Fruit fly (Drosophila melanogaster): ENCODE measurements around the gene Frq2.

Gene Frq2

dm6 chrX:18158967-18159366 is 18.4 kb upstream of the Frq2 start:
- no peak for TF ChIP-seq usp (GFP tag; optimal IDR thresholded peaks at IDR 0.05)

dm6 chrX:18179372-18179771 is 2.0 kb downstream of the Frq2 start, which contains the start of gene Andorra:
Gene Andorra (minus strand): TSS chrX:18179472.
- TF ChIP-seq psq (optimal IDR thresholded peaks at IDR 0.05) = no peak
- TF ChIP-seq usp (GFP tag; optimal IDR thresholded peaks at IDR 0.05) = no peak
- no peak for TF ChIP-seq Dll (optimal IDR thresholded peaks at IDR 0.05)

dm6 chrX:18181152-18181551 is 3.7 kb downstream of the Frq2 start:
- no peak for TF ChIP-seq psq (optimal IDR thresholded peaks at IDR 0.05)
- TF ChIP-seq CG8478 (optimal IDR thresholded peaks at IDR 0.05) = no peak
- no peak for TF ChIP-seq pan (optimal IDR thresholded peaks at IDR 0.05)
- TF ChIP-seq usp (GFP tag; optimal IDR thresholded peaks at IDR 0.05) = no peak

dm6 chrX:18185944-18186343 is 8.5 kb downstream of the Frq2 start:
- TF ChIP-seq CG8478 (optimal IDR thresholded peaks at IDR 0.05) (no peak), EcR (GFP tag; optimal IDR thresholded peaks at IDR 0.05) (no peak), pan (optimal IDR thresholded peaks at IDR 0.05) (no peak), psq (optimal IDR thresholded peaks at IDR 0.05) (no peak), Dll (optimal IDR thresholded peaks at IDR 0.05) (no peak), usp (GFP tag; optimal IDR thresholded peaks at IDR 0.05) (no peak)

dm6 chrX:18197642-18198041 is 20.2 kb downstream of the Frq2 start:
- no peak for TF ChIP-seq Dll (optimal IDR thresholded peaks at IDR 0.05)
- TF ChIP-seq psq (optimal IDR thresholded peaks at IDR 0.05) = no peak
- TF ChIP-seq CG8478 (optimal IDR thresholded peaks at IDR 0.05) = no peak
- TF ChIP-seq usp (GFP tag; optimal IDR thresholded peaks at IDR 0.05) = no peak
- TF ChIP-seq pan (optimal IDR thresholded peaks at IDR 0.05) = no peak
- TF ChIP-seq EcR (GFP tag; optimal IDR thresholded peaks at IDR 0.05) = no peak

dm6 chrX:18205044-18205443 is 27.6 kb downstream of the Frq2 start, which contains the start of gene Hesr:
Gene Hesr (minus strand): TSS chrX:18205144.
- TF ChIP-seq Dll (optimal IDR thresholded peaks at IDR 0.05) (no peak), pan (optimal IDR thresholded peaks at IDR 0.05) (no peak), usp (GFP tag; optimal IDR thresholded peaks at IDR 0.05) (no peak), CG8478 (optimal IDR thresholded peaks at IDR 0.05) (no peak), EcR (GFP tag; optimal IDR thresholded peaks at IDR 0.05) (no peak), psq (optimal IDR thresholded peaks at IDR 0.05) (no peak)

dm6 chrX:18207533-18207932 is 30.1 kb downstream of the Frq2 start:
- TF ChIP-seq EcR (GFP tag; optimal IDR thresholded peaks at IDR 0.05) = no peak

- TF ChIP-seq EcR (GFP tag; optimal IDR thresholded peaks at IDR 0.05) (no peak), Dll (optimal IDR thresholded peaks at IDR 0.05) (no peak)
These were observed 30.9 kb downstream of the Frq2 start for dm6 chrX:18208079-18208865.

dm6 chrX:18208930-18209477 is 31.6 kb downstream of the Frq2 start, which contains the start of gene Him:
Gene Him (plus strand): TSS chrX:18209427.
- TF ChIP-seq usp (GFP tag; optimal IDR thresholded peaks at IDR 0.05) (no peak), Dll (optimal IDR thresholded peaks at IDR 0.05) (no peak), pan (optimal IDR thresholded peaks at IDR 0.05) (no peak), EcR (GFP tag; optimal IDR thresholded peaks at IDR 0.05) (no peak), CG8478 (optimal IDR thresholded peaks at IDR 0.05) (no peak), psq (optimal IDR thresholded peaks at IDR 0.05) (no peak)

dm6 chrX:18225976-18226375 is 48.6 kb downstream of the Frq2 start, which contains the start of gene CG33639:
Gene CG33639 (minus strand): TSS chrX:18226076.
- no peak for TF ChIP-seq psq (optimal IDR thresholded peaks at IDR 0.05)
- TF ChIP-seq Dll (optimal IDR thresholded peaks at IDR 0.05) = no peak
- TF ChIP-seq pan (optimal IDR thresholded peaks at IDR 0.05) = no peak
- no peak for TF ChIP-seq usp (GFP tag; optimal IDR thresholded peaks at IDR 0.05)
- TF ChIP-seq EcR (GFP tag; optimal IDR thresholded peaks at IDR 0.05) = no peak

dm6 chrX:18237886-18238285 is 60.5 kb downstream of the Frq2 start:
- TF ChIP-seq pan (optimal IDR thresholded peaks at IDR 0.05) (no peak), EcR (GFP tag; optimal IDR thresholded peaks at IDR 0.05) (no peak), usp (GFP tag; optimal IDR thresholded peaks at IDR 0.05) (no peak), CG8478 (optimal IDR thresholded peaks at IDR 0.05) (no peak), Dll (optimal IDR thresholded peaks at IDR 0.05) (no peak)

- no peak for TF ChIP-seq pan (optimal IDR thresholded peaks at IDR 0.05)
- no peak for TF ChIP-seq EcR (GFP tag; optimal IDR thresholded peaks at IDR 0.05)
- TF ChIP-seq Dll (optimal IDR thresholded peaks at IDR 0.05) = no peak
- no peak for TF ChIP-seq CG8478 (optimal IDR thresholded peaks at IDR 0.05)
- no peak for TF ChIP-seq psq (optimal IDR thresholded peaks at IDR 0.05)
- no peak for TF ChIP-seq usp (GFP tag; optimal IDR thresholded peaks at IDR 0.05)
These were observed 61.0 kb downstream of the Frq2 start for dm6 chrX:18238449-18238848.

- no peak for TF ChIP-seq pan (optimal IDR thresholded peaks at IDR 0.05)
- TF ChIP-seq psq (optimal IDR thresholded peaks at IDR 0.05) = no peak
- TF ChIP-seq usp (GFP tag; optimal IDR thresholded peaks at IDR 0.05) = no peak
- no peak for TF ChIP-seq Dll (optimal IDR thresholded peaks at IDR 0.05)
- TF ChIP-seq EcR (GFP tag; optimal IDR thresholded peaks at IDR 0.05) = no peak
- no peak for TF ChIP-seq CG8478 (optimal IDR thresholded peaks at IDR 0.05)
These were observed 61.9 kb downstream of the Frq2 start for dm6 chrX:18239301-18239700.

All from whole organism.